Fruit fly (Drosophila melanogaster): Measurements from ENCODE around the gene nSyb.

dm6 chr3L:1628176-1628866 lies 9.2 kb downstream of the nSyb start, which contains the start of gene CG13928:
- TF ChIP-seq acj6 (GFP tag; optimal IDR thresholded peaks at IDR 0.05), result no peak
- no peak for TF ChIP-seq Ets96B (tag; optimal IDR thresholded peaks at IDR 0.05)
- no peak for TF ChIP-seq OdsH (GFP tag; optimal IDR thresholded peaks at IDR 0.05)
- no peak for TF ChIP-seq CG6276 (GFP tag; optimal IDR thresholded peaks at IDR 0.05)
- no peak for TF ChIP-seq Gug (GFP tag; IDR thresholded peaks at IDR 0.05)
- no peak for TF ChIP-seq CG6854 (GFP tag; optimal IDR thresholded peaks at IDR 0.05)
- TF ChIP-seq Hr39 (GFP tag; optimal IDR thresholded peaks at IDR 0.05), result no peak

Data from whole organism, prepupa.